Fruit fly (Drosophila melanogaster) whole organism, pupa: Measurements from ENCODE around the gene CG14957.
A peak's percentile ranks its signal among the peaks of the same experiment; 100 is the strongest.

Source experiments
- CG10348 ChIP-seq: fragments of 200-800 bp; sonication (Bioruptor generic); IDR thresholded peaks from 2 replicates; pipeline ENCODE4 v1.3.6; 2022; ENCODE audit warnings: missing biosample characterization, missing genetic modification characterization
- CG13204 ChIP-seq: fragments of 200-800 bp; sonication (Bioruptor generic); optimal IDR thresholded peaks from 2 replicates; lab custom pipeline; 2018; ENCODE audit warnings: missing biosample characterization, mild to moderate bottlenecking, missing genetic modification characterization, moderate library complexity
- D1 ChIP-seq: fragments of 200-800 bp; sonication (Bioruptor generic); optimal IDR thresholded peaks from 2 replicates; lab custom pipeline; 2018; ENCODE audit warnings: missing biosample characterization, mild to moderate bottlenecking, missing genetic modification characterization, moderate library complexity
- EcR ChIP-seq: fragments of 200-800 bp; sonication (Bioruptor generic); optimal IDR thresholded peaks from 3 replicates; lab custom pipeline; 2019; ENCODE audit warnings: missing biosample characterization, missing genetic modification characterization, mild to moderate bottlenecking, moderate library complexity, missing genetic modification reagents
- Ets98B ChIP-seq: fragments of 200-800 bp; sonication (Bioruptor generic); IDR thresholded peaks from 2 replicates; pipeline ENCODE4 v1.3.6; 2022; ENCODE audit warnings: missing biosample characterization, missing genetic modification characterization
- Pif1A ChIP-seq: fragments of 200-800 bp; sonication (Bioruptor generic); optimal IDR thresholded peaks from 3 replicates; lab custom pipeline; 2016; ENCODE audit warnings: missing biosample characterization, missing genetic modification characterization
- gl ChIP-seq: fragments of 200-800 bp; sonication (Bioruptor generic); optimal IDR thresholded peaks from 2 replicates; lab custom pipeline; 2018; ENCODE audit warnings: missing biosample characterization, mild to moderate bottlenecking, missing genetic modification characterization
- rn ChIP-seq: fragments of 200-800 bp; sonication (Bioruptor generic); IDR thresholded peaks from 2 replicates; pipeline ENCODE4 v1.3.6; 2022; ENCODE audit warnings: missing biosample characterization, missing genetic modification characterization

dm6 chr3L:3194059-3194458 lies 6.7 kb downstream of the CG14957 start:
- TF ChIP-seq Ets98B (GFP tag; lab: Robert Waterston, UW) (peak; percentile 98), Pif1A (GFP tag; lab: Kevin White, UChicago) (peak; percentile 98), CG10348 (GFP tag; lab: Robert Waterston, UW) (peak; percentile 84), rn (peak; percentile 96), EcR (no peak), CG13204 (GFP tag; lab: Kevin White, UChicago) (peak; percentile 55), D1 (no peak), gl (tag; lab: Kevin White, UChicago) (peak; percentile 88)
